Worm (Caenorhabditis elegans) whole organism, L4 larva: ENCODE measurements around the gene srh-15.

Source experiments
- F10B5.3 ChIP-seq: sonication (generic microtip); optimal IDR thresholded peaks from 2 replicates; lab custom pipeline; 2016; ENCODE audit warnings: mild to moderate bottlenecking, missing genetic modification characterization, missing compliant biosample characterization
- ceh-82 ChIP-seq: sonication (generic microtip); optimal IDR thresholded peaks from 2 replicates; lab custom pipeline; 2017; ENCODE audit warnings: missing biosample characterization, missing genetic modification characterization
- hlh-30 ChIP-seq: sonication (generic microtip); optimal IDR thresholded peaks from 2 replicates; lab custom pipeline; 2017; ENCODE audit warnings: antibody characterized with exemption, mild to moderate bottlenecking, missing genetic modification characterization, missing compliant biosample characterization; ENCODE audit not compliant: insufficient read depth
- lin-29 ChIP-seq: fragments of 200-800 bp; sonication (Bioruptor generic); IDR thresholded peaks from 2 replicates; pipeline ENCODE4 v1.3.6; 2022; ENCODE audit warnings: missing genetic modification reagents, missing genetic modification characterization, missing compliant biosample characterization
- lin-39 ChIP-seq: fragments of 150-350 bp; optimal IDR thresholded peaks from 2 replicates; lab custom pipeline; 2014; ENCODE audit warnings: missing biosample characterization, missing genetic modification reagents, missing genetic modification characterization
- snpc-4 ChIP-seq: fragments of 150-350 bp; optimal IDR thresholded peaks from 2 replicates; lab custom pipeline; 2014; ENCODE audit warnings: missing biosample characterization, missing genetic modification characterization
- zag-1 ChIP-seq: fragments of 150-350 bp; optimal IDR thresholded peaks from 2 replicates; lab custom pipeline; 2014; ENCODE audit warnings: missing biosample characterization, missing genetic modification characterization

ce11 chrV:13371336-13371735 lies 50.6 kb downstream of the srh-15 start:
- TF ChIP-seq F10B5.3 (tag; lab: Kevin White, UChicago) (no peak), snpc-4 (tag; lab: Kevin White, UChicago) (no peak), lin-29 (GFP tag; lab: Robert Waterston, UW) (no peak), ceh-82 (tag; lab: Kevin White, UChicago) (no peak), zag-1 (tag; lab: Kevin White, UChicago) (no peak), hlh-30 (peak; percentile 56), lin-39 (tag; lab: Kevin White, UChicago) (no peak)
